Worm (Caenorhabditis elegans) whole organism, late embryonic: ENCODE results near the gene set-4.
A peak's percentile ranks its signal among the peaks of the same experiment; 100 is the strongest.

Source experiments
- F13H6.1 ChIP-seq: sonication (generic microtip); optimal IDR thresholded peaks from 2 replicates; lab custom pipeline; 2016; ENCODE audit warnings: missing genetic modification characterization, missing compliant biosample characterization
- K02D7.2 ChIP-seq: sonication (generic microtip); optimal IDR thresholded peaks from 2 replicates; lab custom pipeline; 2017; ENCODE audit warnings: mild to moderate bottlenecking, missing genetic modification characterization, missing compliant biosample characterization
- K09A11.1 ChIP-seq: sonication (generic microtip); optimal IDR thresholded peaks from 2 replicates; lab custom pipeline; 2017; ENCODE audit warnings: antibody characterized with exemption, mild to moderate bottlenecking, missing genetic modification characterization, missing compliant biosample characterization; ENCODE audit not compliant: insufficient read depth
- Y22D7AL.16 ChIP-seq: sonication (generic microtip); optimal IDR thresholded peaks from 2 replicates; lab custom pipeline; 2016; ENCODE audit warnings: missing genetic modification characterization, missing compliant biosample characterization
- ahr-1 ChIP-seq: sonication (generic microtip); optimal IDR thresholded peaks from 2 replicates; lab custom pipeline; 2016; ENCODE audit warnings: missing genetic modification characterization, missing compliant biosample characterization
- ceh-14 ChIP-seq: sonication (generic microtip); optimal IDR thresholded peaks from 2 replicates; lab custom pipeline; 2016; ENCODE audit warnings: missing genotype, missing genetic modification characterization, missing compliant biosample characterization
- ceh-18 ChIP-seq: sonication (generic microtip); optimal IDR thresholded peaks from 2 replicates; lab custom pipeline; 2016; ENCODE audit warnings: missing genetic modification characterization, missing compliant biosample characterization
- ceh-2 ChIP-seq: sonication (generic microtip); optimal IDR thresholded peaks from 2 replicates; lab custom pipeline; 2016; ENCODE audit warnings: missing genotype, missing genetic modification characterization, missing compliant biosample characterization
- ceh-30 ChIP-seq: fragments of 150-350 bp; optimal IDR thresholded peaks from 2 replicates; lab custom pipeline; 2014; ENCODE audit warnings: missing biosample characterization, missing genetic modification characterization
- ceh-31 ChIP-seq: sonication (generic microtip); optimal IDR thresholded peaks from 2 replicates; lab custom pipeline; 2016; ENCODE audit warnings: missing genetic modification characterization, missing compliant biosample characterization
- ceh-34 ChIP-seq: sonication (generic microtip); optimal IDR thresholded peaks from 2 replicates; lab custom pipeline; 2016; ENCODE audit warnings: mild to moderate bottlenecking, missing genetic modification characterization, missing compliant biosample characterization
- ceh-48 ChIP-seq: sonication (generic microtip); optimal IDR thresholded peaks from 2 replicates; lab custom pipeline; 2016; ENCODE audit warnings: missing genetic modification characterization, inconsistent platforms, missing compliant biosample characterization
- ceh-6 ChIP-seq: fragments of 200-800 bp; sonication (Bioruptor generic); optimal IDR thresholded peaks from 2 replicates; lab custom pipeline; 2018; ENCODE audit warnings: mild to moderate bottlenecking, missing genetic modification characterization, missing compliant biosample characterization
- dmd-4 ChIP-seq: sonication (generic microtip); optimal IDR thresholded peaks from 2 replicates; lab custom pipeline; 2016; ENCODE audit warnings: borderline replicate concordance, missing genetic modification characterization, missing compliant biosample characterization
- dve-1 ChIP-seq: sonication (generic microtip); optimal IDR thresholded peaks from 2 replicates; lab custom pipeline; 2017; ENCODE audit warnings: antibody characterized with exemption, mild to moderate bottlenecking, missing genetic modification characterization, missing compliant biosample characterization
- elt-2 ChIP-seq: sonication (generic microtip); optimal IDR thresholded peaks from 2 replicates; lab custom pipeline; 2016; ENCODE audit warnings: missing genetic modification reagents, missing genetic modification characterization, missing compliant biosample characterization
- gmeb-2 ChIP-seq: sonication (generic microtip); optimal IDR thresholded peaks from 2 replicates; lab custom pipeline; 2016; ENCODE audit warnings: missing genetic modification characterization, inconsistent platforms, missing compliant biosample characterization
- hlh-30 ChIP-seq: sonication (generic microtip); optimal IDR thresholded peaks from 2 replicates; lab custom pipeline; 2017; ENCODE audit warnings: antibody characterized with exemption, missing genetic modification characterization, missing compliant biosample characterization; ENCODE audit not compliant: insufficient read depth
- hlh-6 ChIP-seq: sonication (generic microtip); optimal IDR thresholded peaks from 2 replicates; lab custom pipeline; 2016; ENCODE audit warnings: missing genotype, missing genetic modification characterization, missing compliant biosample characterization
- hlh-8 ChIP-seq: sonication (generic microtip); optimal IDR thresholded peaks from 2 replicates; lab custom pipeline; 2016; ENCODE audit warnings: missing genotype, missing genetic modification characterization, missing compliant biosample characterization
- lim-6 ChIP-seq: sonication (generic microtip); optimal IDR thresholded peaks from 2 replicates; lab custom pipeline; 2016; ENCODE audit warnings: missing genetic modification characterization, missing compliant biosample characterization
- lin-11 ChIP-seq: fragments of 200-800 bp; sonication (Bioruptor generic); optimal IDR thresholded peaks from 2 replicates; lab custom pipeline; 2018; ENCODE audit warnings: mild to moderate bottlenecking, missing genetic modification characterization, missing compliant biosample characterization
- nfya-1 ChIP-seq: sonication (generic microtip); optimal IDR thresholded peaks from 2 replicates; lab custom pipeline; 2017; ENCODE audit warnings: missing genetic modification characterization, mild to moderate bottlenecking, missing compliant biosample characterization, antibody characterized with exemption, moderate library complexity
- nhr-11 ChIP-seq: fragments of 150-350 bp; optimal IDR thresholded peaks from 2 replicates; lab custom pipeline; 2014; ENCODE audit warnings: missing biosample characterization, missing genetic modification characterization
- npax-4 ChIP-seq: sonication (generic microtip); optimal IDR thresholded peaks from 2 replicates; lab custom pipeline; 2016; ENCODE audit warnings: missing genetic modification characterization, missing compliant biosample characterization
- pag-3 ChIP-seq: sonication (generic microtip); optimal IDR thresholded peaks from 2 replicates; lab custom pipeline; 2016; ENCODE audit warnings: missing compliant biosample characterization, missing genetic modification characterization, borderline replicate concordance
- pax-1 ChIP-seq: fragments of 150-350 bp; optimal IDR thresholded peaks from 2 replicates; lab custom pipeline; 2014; ENCODE audit warnings: missing biosample characterization, missing genetic modification characterization
- pqm-1 ChIP-seq: sonication (generic microtip); optimal IDR thresholded peaks from 2 replicates; lab custom pipeline; 2016; ENCODE audit warnings: missing genetic modification characterization, missing compliant biosample characterization
- pros-1 ChIP-seq: fragments of 150-350 bp; optimal IDR thresholded peaks from 2 replicates; lab custom pipeline; 2014; ENCODE audit warnings: missing biosample characterization, missing genetic modification reagents, missing genetic modification characterization
- ref-2 ChIP-seq: sonication (generic microtip); optimal IDR thresholded peaks from 2 replicates; lab custom pipeline; 2016; ENCODE audit warnings: missing genetic modification characterization, missing compliant biosample characterization
- sdc-2 ChIP-seq: sonication (generic microtip); optimal IDR thresholded peaks from 2 replicates; lab custom pipeline; 2016; ENCODE audit warnings: missing genotype, missing genetic modification characterization, missing compliant biosample characterization
- sox-4 ChIP-seq: sonication (generic microtip); optimal IDR thresholded peaks from 2 replicates; lab custom pipeline; 2017; ENCODE audit warnings: mild to moderate bottlenecking, missing genetic modification characterization, inconsistent platforms, missing compliant biosample characterization
- syd-9 ChIP-seq: sonication (generic microtip); optimal IDR thresholded peaks from 2 replicates; lab custom pipeline; 2016; ENCODE audit warnings: mild to moderate bottlenecking, missing genetic modification characterization, moderate library complexity, missing compliant biosample characterization
- tbx-2 ChIP-seq: sonication (generic microtip); optimal IDR thresholded peaks from 2 replicates; lab custom pipeline; 2016; ENCODE audit warnings: missing genetic modification characterization, missing compliant biosample characterization
- unc-3 ChIP-seq, 2 experiments: fragments of 200-800 bp in 1 of 2; sonication (Bioruptor generic) in 1 of 2; sonication (generic microtip) in 1 of 2; conservative IDR thresholded peaks in 1 of 2; optimal IDR thresholded peaks in 1 of 2; 2 replicates each; pipeline versions ENCODE4 v1.3.6 to Lab custom; 2016 to 2022; ENCODE audit warnings: missing compliant biosample characterization in 2 of 2, missing genetic modification characterization in 2 of 2, missing genetic modification reagents in 1 of 2
- unc-55 ChIP-seq: sonication (generic microtip); optimal IDR thresholded peaks from 2 replicates; lab custom pipeline; 2017; ENCODE audit warnings: missing biosample characterization, missing genetic modification reagents, missing genetic modification characterization
- unc-86 ChIP-seq: sonication (generic microtip); optimal IDR thresholded peaks from 2 replicates; lab custom pipeline; 2016; ENCODE audit warnings: missing genetic modification characterization, missing compliant biosample characterization

Gene set-4

DNA sequence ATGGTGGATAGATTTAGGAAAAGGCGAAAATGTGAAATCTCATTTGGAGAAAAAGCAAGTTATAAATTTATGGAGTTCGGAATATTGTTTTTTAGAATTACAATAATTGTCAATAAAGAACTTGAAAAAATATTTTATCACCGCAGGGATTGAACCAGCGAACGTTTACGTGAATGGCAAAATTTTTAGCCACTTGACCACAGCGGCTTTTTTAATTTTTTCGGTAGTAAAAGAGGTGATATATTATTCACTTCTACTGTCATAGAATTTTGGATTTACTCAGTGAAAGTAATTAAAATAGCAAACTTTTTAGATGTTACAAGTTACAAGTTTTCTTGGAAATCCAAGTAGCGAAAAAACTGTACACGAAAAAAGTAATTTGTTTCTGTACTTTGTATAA is 27.1 kb upstream of the set-4 start:
- TF ChIP-seq ceh-2 (tag; lab: Kevin White, UChicago) (no peak), pqm-1 (tag; lab: Kevin White, UChicago) (no peak), K09A11.1 (no peak), ceh-6 (GFP tag; lab: Kevin White, UChicago) (no peak), nhr-11 (tag; lab: Kevin White, UChicago) (no peak), F13H6.1 (tag; lab: Kevin White, UChicago) (no peak), dve-1 (tag; lab: Kevin White, UChicago) (no peak), hlh-8 (no peak), nfya-1 (tag; lab: Kevin White, UChicago) (no peak), lim-6 (tag; lab: Kevin White, UChicago) (no peak), gmeb-2 (tag; lab: Kevin White, UChicago) (no peak), Y22D7AL.16 (tag; lab: Kevin White, UChicago) (no peak)
- TF ChIP-seq, all 69 proteins: peak for 0

DNA sequence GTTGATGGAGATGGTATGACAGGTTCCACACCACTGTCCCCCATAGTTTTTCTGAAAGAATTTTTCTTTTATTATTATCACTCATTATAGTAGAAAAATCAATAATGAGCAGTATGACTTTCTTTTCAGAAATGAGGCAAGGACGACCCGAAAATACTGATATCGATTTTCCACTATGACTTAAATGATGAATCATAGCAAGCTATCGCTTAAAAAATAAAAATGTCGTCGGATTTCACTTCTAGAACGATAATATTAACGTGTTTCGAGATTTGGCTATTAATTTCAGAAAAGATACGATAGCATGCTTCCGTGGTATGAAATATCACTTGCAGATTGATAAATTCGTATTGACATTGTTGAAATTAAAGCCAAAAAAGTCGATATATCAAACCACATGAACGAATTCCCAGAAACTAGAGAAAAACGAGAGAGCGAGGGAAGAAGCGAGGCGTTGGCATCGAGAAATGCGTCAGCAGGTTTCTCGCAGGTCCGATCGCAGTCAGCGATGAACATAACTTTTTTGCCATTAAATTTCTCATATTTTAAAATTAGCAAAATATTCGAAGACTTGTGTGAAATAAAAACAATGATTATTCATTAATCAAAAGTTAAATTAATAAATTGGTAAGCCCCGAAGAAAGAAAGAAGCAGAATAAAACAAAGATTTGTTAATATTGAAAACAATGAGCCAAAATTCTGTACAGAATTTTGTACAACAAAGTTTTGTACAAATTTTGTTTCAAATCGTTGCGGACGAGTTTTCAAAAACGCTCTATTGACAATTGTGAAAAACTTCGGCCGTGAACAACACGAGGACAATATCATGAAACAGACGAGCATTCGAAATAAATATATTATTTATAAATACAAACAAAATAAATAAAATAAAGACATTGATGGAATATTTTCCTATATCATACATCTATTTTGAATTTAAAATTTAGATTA is 24.5 kb upstream of the set-4 start, which contains the start of gene C32D5.11:
C32D5.11 (minus strand) TSS at position 51 of the 951 bp plus-strand sequence.
- TF ChIP-seq ceh-30 (tag; lab: Kevin White, UChicago), result no peak
- no peak for TF ChIP-seq pros-1 (tag; lab: Kevin White, UChicago)
- 0 out of 2 replicates have a peak, but pooled peaks have one; percentile 13 for TF ChIP-seq unc-3 (GFP tag; conservative IDR thresholded peaks at IDR 0.05; lab: Robert Waterston, UW)
- no peak for TF ChIP-seq unc-3 (tag; optimal IDR thresholded peaks at IDR 0.05; lab: Kevin White, UChicago)
- TF ChIP-seq ceh-34 (tag; lab: Kevin White, UChicago), result peak; percentile 32
- no peak for TF ChIP-seq pag-3 (tag; lab: Kevin White, UChicago)
- TF ChIP-seq hlh-8, result no peak
- peak; percentile 38 for TF ChIP-seq hlh-30
- TF ChIP-seq ref-2 (tag; lab: Kevin White, UChicago), result peak; percentile 23
- peak; percentile 42 for TF ChIP-seq ceh-18
- TF ChIP-seq pax-1 (tag; lab: Kevin White, UChicago), result peak; percentile 55
- TF ChIP-seq nfya-1 (tag; lab: Kevin White, UChicago), result peak; percentile 47
- no peak for TF ChIP-seq dmd-4 (tag; lab: Kevin White, UChicago)
- TF ChIP-seq ceh-14 (tag; lab: Kevin White, UChicago), result peak; percentile 36
- TF ChIP-seq ceh-31 (tag; lab: Kevin White, UChicago), result peak; percentile 25
- TF ChIP-seq tbx-2 (tag; lab: Kevin White, UChicago), result peak; percentile 51
- peak; percentile 20 for TF ChIP-seq elt-2 (tag; lab: Kevin White, UChicago)
- no peak for TF ChIP-seq syd-9 (tag; lab: Kevin White, UChicago)
- peak; percentile 23 for TF ChIP-seq ceh-48 (tag; lab: Kevin White, UChicago)
- no peak for TF ChIP-seq unc-86
- no peak for TF ChIP-seq hlh-6 (tag; lab: Kevin White, UChicago)
- TF ChIP-seq sdc-2 (tag; lab: Kevin White, UChicago), result no peak
- TF ChIP-seq ceh-2 (tag; lab: Kevin White, UChicago), result no peak
- no peak for TF ChIP-seq sox-4 (tag; lab: Kevin White, UChicago)

DNA sequence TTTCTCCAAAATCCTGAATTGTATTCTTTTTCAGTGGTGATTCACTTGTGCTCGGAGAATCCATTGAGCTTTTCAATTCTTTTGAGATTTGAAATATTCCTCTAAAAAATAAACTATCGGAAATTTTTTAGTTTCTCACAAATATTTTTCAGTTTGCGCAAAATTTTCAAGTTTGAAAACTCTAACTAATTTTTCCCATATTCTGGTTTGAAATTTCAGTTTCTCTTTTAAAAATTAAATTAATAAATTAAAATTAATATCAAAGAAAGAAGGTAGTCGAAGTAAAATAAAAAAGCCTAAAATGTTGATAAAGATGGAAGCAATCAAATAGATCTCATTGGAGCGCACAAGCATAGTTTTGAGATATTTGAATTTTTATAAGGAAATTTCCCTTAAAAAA is 20.7 kb upstream of the set-4 start, which contains the start of gene C32D5.10:
C32D5.10 (minus strand) TSS at position 101 of the 400 bp plus-strand sequence.
- TF ChIP-seq Y22D7AL.16 (tag; lab: Kevin White, UChicago) (no peak), ceh-14 (tag; lab: Kevin White, UChicago) (no peak), elt-2 (tag; lab: Kevin White, UChicago) (no peak), syd-9 (tag; lab: Kevin White, UChicago) (no peak), ahr-1 (tag; lab: Kevin White, UChicago) (no peak), tbx-2 (tag; lab: Kevin White, UChicago) (no peak), ref-2 (tag; lab: Kevin White, UChicago) (no peak), lin-11 (tag; lab: Kevin White, UChicago) (no peak), npax-4 (tag; lab: Kevin White, UChicago) (no peak), ceh-34 (tag; lab: Kevin White, UChicago) (no peak), unc-55 (GFP tag; lab: Kevin White, UChicago) (no peak), ceh-48 (tag; lab: Kevin White, UChicago) (no peak), ceh-31 (tag; lab: Kevin White, UChicago) (no peak), K02D7.2 (no peak), F13H6.1 (tag; lab: Kevin White, UChicago) (no peak)
- TF ChIP-seq, all 69 proteins: peak for 0
